Fruit fly (Drosophila melanogaster) whole organism, embryonic: ENCODE results near the gene Utx.

ENCODE experiments used
- ATbp ChIP-seq: fragments of 200-800 bp; sonication (Bioruptor generic); optimal IDR thresholded peaks from 2 replicates; lab custom pipeline; 2017; ENCODE audit warnings: missing biosample characterization, mild to moderate bottlenecking, missing genetic modification characterization, missing genetic modification reagents
- Atf3 ChIP-seq: fragments of 200-800 bp; sonication (Bioruptor generic); optimal IDR thresholded peaks from 3 replicates; lab custom pipeline; 2016; ENCODE audit warnings: missing biosample characterization, missing genetic modification characterization
- CG10543 ChIP-seq: fragments of 200-800 bp; sonication (Bioruptor generic); optimal IDR thresholded peaks from 3 replicates; lab custom pipeline; 2017; ENCODE audit warnings: missing biosample characterization, mild to moderate bottlenecking, missing genetic modification characterization, moderate library complexity
- CG10654 ChIP-seq: fragments of 200-800 bp; sonication (Bioruptor generic); optimal IDR thresholded peaks from 2 replicates; lab custom pipeline; 2016; ENCODE audit warnings: missing biosample characterization, missing genetic modification characterization
- CG12219 ChIP-seq: fragments of 200-800 bp; sonication (Bioruptor generic); optimal IDR thresholded peaks from 3 replicates; lab custom pipeline; 2018; ENCODE audit warnings: missing biosample characterization, mild to moderate bottlenecking, missing genetic modification characterization
- CG1233 ChIP-seq: fragments of 200-800 bp; sonication (Bioruptor generic); optimal IDR thresholded peaks from 4 replicates; lab custom pipeline; 2018; ENCODE audit warnings: missing biosample characterization, mild to moderate bottlenecking, missing genetic modification characterization
- CG12942 ChIP-seq: fragments of 200-800 bp; sonication (Bioruptor generic); optimal IDR thresholded peaks from 3 replicates; lab custom pipeline; 2016; ENCODE audit warnings: missing biosample characterization, missing genetic modification characterization
- CG14860 ChIP-seq: fragments of 200-800 bp; sonication (Bioruptor generic); IDR thresholded peaks from 3 replicates; pipeline ENCODE4 v1.3.6; 2022; ENCODE audit warnings: missing biosample characterization, missing genetic modification characterization; ENCODE audit not compliant: partially characterized antibody
- CG15601 ChIP-seq: fragments of 200-800 bp; sonication (Bioruptor generic); optimal IDR thresholded peaks from 3 replicates; lab custom pipeline; 2019; ENCODE audit warnings: missing biosample characterization, mild to moderate bottlenecking, missing genetic modification characterization, moderate library complexity
- CG17568 ChIP-seq: fragments of 200-800 bp; sonication (Bioruptor generic); optimal IDR thresholded peaks from 2 replicates; lab custom pipeline; 2018; ENCODE audit warnings: missing biosample characterization, mild to moderate bottlenecking, missing genetic modification characterization, moderate library complexity
- CG1792 ChIP-seq: fragments of 200-800 bp; sonication (Bioruptor generic); optimal IDR thresholded peaks from 2 replicates; lab custom pipeline; 2016; ENCODE audit warnings: missing biosample characterization, missing genetic modification characterization
- CG18262 ChIP-seq: fragments of 200-800 bp; optimal IDR thresholded peaks from 3 replicates; lab custom pipeline; 2019; ENCODE audit warnings: missing biosample characterization, mild to moderate bottlenecking, missing genetic modification characterization, moderate library complexity
- CG2120 ChIP-seq: fragments of 200-800 bp; sonication (Bioruptor generic); optimal IDR thresholded peaks from 3 replicates; lab custom pipeline; 2016; ENCODE audit warnings: missing biosample characterization, missing genetic modification characterization
- CG2678 ChIP-seq: fragments of 200-800 bp; sonication (Bioruptor generic); optimal IDR thresholded peaks from 3 replicates; lab custom pipeline; 2019; ENCODE audit warnings: missing biosample characterization, mild to moderate bottlenecking, missing genetic modification characterization, moderate library complexity
- CG4820 ChIP-seq: fragments of 200-800 bp; sonication (Bioruptor generic); optimal IDR thresholded peaks from 3 replicates; lab custom pipeline; 2016; ENCODE audit warnings: missing biosample characterization, missing genetic modification characterization
- CG6272 ChIP-seq: fragments of 200-800 bp; sonication (Bioruptor generic); IDR thresholded peaks from 2 replicates; pipeline ENCODE4 v1.3.6; 2022; ENCODE audit warnings: missing biosample characterization, missing genetic modification characterization
- CG6654 ChIP-seq: fragments of 200-800 bp; sonication (Bioruptor generic); optimal IDR thresholded peaks from 2 replicates; lab custom pipeline; 2017; ENCODE audit warnings: missing biosample characterization, mild to moderate bottlenecking, missing genetic modification characterization
- CG6813 ChIP-seq: fragments of 200-800 bp; sonication (Bioruptor generic); optimal IDR thresholded peaks from 2 replicates; lab custom pipeline; 2017; ENCODE audit warnings: missing biosample characterization, missing genetic modification characterization, mild to moderate bottlenecking, moderate library complexity, missing genetic modification reagents
- D19A ChIP-seq: fragments of 200-800 bp; optimal IDR thresholded peaks from 3 replicates; lab custom pipeline; 2019; ENCODE audit warnings: missing biosample characterization, mild to moderate bottlenecking, missing genetic modification characterization, moderate library complexity
- Doc2 ChIP-seq: fragments of 200-800 bp; sonication (Bioruptor generic); IDR thresholded peaks from 2 replicates; pipeline ENCODE4 v1.3.6; 2022; ENCODE audit warnings: missing biosample characterization, missing genetic modification characterization
- Dref ChIP-seq: fragments of 200-800 bp; sonication (Bioruptor generic); IDR thresholded peaks from 2 replicates; pipeline ENCODE4 v1.3.6; 2022; ENCODE audit warnings: missing biosample characterization, missing genetic modification characterization
- Fer1 ChIP-seq: fragments of 200-800 bp; sonication (Bioruptor generic); optimal IDR thresholded peaks from 2 replicates; lab custom pipeline; 2017; ENCODE audit warnings: missing biosample characterization, mild to moderate bottlenecking, missing genetic modification characterization
- Gsc ChIP-seq: fragments of 200-800 bp; sonication (Bioruptor generic); IDR thresholded peaks from 2 replicates; pipeline ENCODE4 v1.3.6; 2022; ENCODE audit warnings: missing biosample characterization, missing genetic modification characterization
- H2.0 ChIP-seq: fragments of 200-800 bp; sonication (Bioruptor generic); IDR thresholded peaks from 2 replicates; pipeline ENCODE4 v1.3.6; 2022; ENCODE audit warnings: missing biosample characterization, missing genetic modification characterization
- Hand ChIP-seq: fragments of 200-800 bp; sonication (Bioruptor generic); optimal IDR thresholded peaks from 2 replicates; lab custom pipeline; 2017; ENCODE audit warnings: mild to moderate bottlenecking, missing biosample characterization, missing genetic modification reagents, missing genetic modification characterization
- Mes4 ChIP-seq: fragments of 200-800 bp; sonication (Bioruptor generic); optimal IDR thresholded peaks from 2 replicates; lab custom pipeline; 2016; ENCODE audit warnings: missing biosample characterization, missing genetic modification characterization
- NK7.1 ChIP-seq: fragments of 200-800 bp; sonication (Bioruptor generic); optimal IDR thresholded peaks from 3 replicates; lab custom pipeline; 2016; ENCODE audit warnings: missing biosample characterization, missing genetic modification characterization
- Pdp1 ChIP-seq, 2 experiments: fragments of 200-800 bp; sonication (Bioruptor generic); optimal IDR thresholded peaks; 3 replicates each; lab custom pipeline; 2016; ENCODE audit warnings: missing biosample characterization in 2 of 2, missing genetic modification characterization in 2 of 2, mild to moderate bottlenecking in 1 of 2, moderate library complexity in 1 of 2
- Ravus ChIP-seq: fragments of 200-800 bp; sonication (Bioruptor generic); IDR thresholded peaks from 2 replicates; pipeline ENCODE4 v1.3.6; 2022; ENCODE audit warnings: missing biosample characterization, missing genetic modification characterization
- Rfx ChIP-seq: fragments of 200-800 bp; sonication (Bioruptor generic); IDR thresholded peaks from 2 replicates; pipeline ENCODE4 v1.3.6; 2022; ENCODE audit warnings: missing biosample characterization, missing genetic modification characterization
- Sox102F ChIP-seq: fragments of 200-800 bp; sonication (Bioruptor generic); optimal IDR thresholded peaks from 2 replicates; lab custom pipeline; 2018; ENCODE audit warnings: missing biosample characterization, mild to moderate bottlenecking, missing genetic modification characterization, moderate library complexity
- Sry-β ChIP-seq: fragments of 200-800 bp; sonication (Bioruptor generic); optimal IDR thresholded peaks from 2 replicates; lab custom pipeline; 2018; ENCODE audit warnings: missing biosample characterization, mild to moderate bottlenecking, missing genetic modification characterization, moderate library complexity
- Vsx1 ChIP-seq: fragments of 200-800 bp; sonication (Bioruptor generic); optimal IDR thresholded peaks from 2 replicates; lab custom pipeline; 2017; ENCODE audit warnings: missing biosample characterization, mild to moderate bottlenecking, missing genetic modification characterization, missing genetic modification reagents
- ab ChIP-seq: fragments of 200-800 bp; sonication (Bioruptor generic); optimal IDR thresholded peaks from 2 replicates; lab custom pipeline; 2016; ENCODE audit warnings: missing biosample characterization, missing genetic modification characterization
- ap ChIP-seq: fragments of 200-800 bp; sonication (Bioruptor generic); IDR thresholded peaks from 2 replicates; pipeline ENCODE4 v1.3.6; 2022; ENCODE audit warnings: missing biosample characterization, missing genetic modification characterization
- az2 ChIP-seq: fragments of 200-800 bp; sonication (Bioruptor generic); optimal IDR thresholded peaks from 3 replicates; lab custom pipeline; 2016; ENCODE audit warnings: missing biosample characterization, missing genetic modification characterization
- btn ChIP-seq: fragments of 200-800 bp; sonication (Bioruptor generic); optimal IDR thresholded peaks from 2 replicates; lab custom pipeline; 2016; ENCODE audit warnings: missing biosample characterization, missing genetic modification characterization
- corto ChIP-seq: fragments of 200-800 bp; sonication (Bioruptor generic); optimal IDR thresholded peaks from 2 replicates; lab custom pipeline; 2016; ENCODE audit warnings: missing biosample characterization, mild to moderate bottlenecking, missing genetic modification characterization, moderate library complexity
- crp ChIP-seq, 2 experiments: fragments of 200-800 bp; sonication (Bioruptor generic); optimal IDR thresholded peaks; 2 replicates in 1 of 2; 3 replicates in 1 of 2; lab custom pipeline; 2017; ENCODE audit warnings: missing biosample characterization in 2 of 2, missing genetic modification characterization in 2 of 2, mild to moderate bottlenecking in 1 of 2, moderate library complexity in 1 of 2
- dpn ChIP-seq, 2 experiments: fragments of 200-800 bp; sonication (Bioruptor generic); optimal IDR thresholded peaks; 3 replicates each; lab custom pipeline; 2016; ENCODE audit warnings: missing biosample characterization in 2 of 2, missing genetic modification characterization in 2 of 2
- ems ChIP-seq: fragments of 200-800 bp; sonication (Bioruptor generic); optimal IDR thresholded peaks from 3 replicates; lab custom pipeline; 2016; ENCODE audit warnings: missing biosample characterization, missing genetic modification characterization
- grn ChIP-seq: fragments of 200-800 bp; sonication (Bioruptor generic); optimal IDR thresholded peaks from 3 replicates; lab custom pipeline; 2017; ENCODE audit warnings: missing biosample characterization, missing genetic modification characterization
- hbn ChIP-seq: fragments of 200-800 bp; sonication (Bioruptor generic); IDR thresholded peaks from 2 replicates; pipeline ENCODE4 v1.3.6; 2022; ENCODE audit warnings: missing biosample characterization, missing genetic modification characterization; ENCODE audit not compliant: partially characterized antibody
- her ChIP-seq: fragments of 200-800 bp; sonication (Bioruptor generic); optimal IDR thresholded peaks from 2 replicates; lab custom pipeline; 2016; ENCODE audit warnings: missing biosample characterization, missing genetic modification characterization
- kay ChIP-seq: fragments of 200-800 bp; sonication (Bioruptor generic); optimal IDR thresholded peaks from 2 replicates; lab custom pipeline; 2016; ENCODE audit warnings: missing biosample characterization, missing genetic modification characterization
- nerfin-2 ChIP-seq: fragments of 200-800 bp; sonication (Bioruptor generic); IDR thresholded peaks from 2 replicates; pipeline ENCODE4 v1.3.6; 2022; ENCODE audit warnings: missing biosample characterization, missing genetic modification characterization; ENCODE audit not compliant: partially characterized antibody
- onecut ChIP-seq: fragments of 200-800 bp; sonication (Bioruptor generic); IDR thresholded peaks from 2 replicates; pipeline ENCODE4 v1.3.6; 2022; ENCODE audit warnings: missing biosample characterization, missing genetic modification characterization
- peb ChIP-seq: fragments of 200-800 bp; sonication (Bioruptor generic); IDR thresholded peaks from 2 replicates; pipeline ENCODE4 v1.3.6; 2022; ENCODE audit warnings: missing biosample characterization, missing genetic modification characterization
- repo ChIP-seq: fragments of 200-800 bp; sonication (Bioruptor generic); optimal IDR thresholded peaks from 2 replicates; lab custom pipeline; 2016; ENCODE audit warnings: missing biosample characterization, missing genetic modification characterization
- rib ChIP-seq: fragments of 200-800 bp; sonication (Bioruptor generic); IDR thresholded peaks from 2 replicates; pipeline ENCODE4 v1.3.6; 2022; ENCODE audit warnings: missing biosample characterization, missing genetic modification characterization
- slp2 ChIP-seq: fragments of 200-800 bp; sonication (Bioruptor generic); optimal IDR thresholded peaks from 2 replicates; lab custom pipeline; 2016; ENCODE audit warnings: missing biosample characterization, missing genetic modification characterization
- wek ChIP-seq: fragments of 200-800 bp; sonication (Bioruptor generic); optimal IDR thresholded peaks from 3 replicates; lab custom pipeline; 2018; ENCODE audit warnings: missing biosample characterization, mild to moderate bottlenecking, missing genetic modification characterization, moderate library complexity

The Utx gene

DNA sequence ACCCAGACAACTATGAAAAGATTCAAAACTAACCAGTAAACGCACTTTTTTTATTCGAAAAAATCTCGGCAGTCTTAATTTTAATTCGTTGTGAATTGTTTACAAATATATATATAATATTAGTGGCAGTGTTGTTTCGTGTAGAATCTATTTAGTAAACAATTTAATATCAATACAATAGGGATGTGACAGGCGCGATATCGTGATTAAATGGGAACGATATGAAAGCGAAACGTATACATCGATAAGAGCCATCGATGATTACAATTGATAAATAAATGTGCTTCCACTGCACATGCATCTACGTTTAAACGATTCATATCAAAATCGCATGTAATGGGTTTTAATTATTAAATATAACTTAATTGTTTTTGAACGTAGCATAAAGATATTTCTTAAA, 1.2 kb downstream of the Utx start (continued):
- TF ChIP-seq hbn (GFP tag; lab: Robert Waterston, UW) = peak; percentile 61; the same call in 1 of the 2 replicates
- TF ChIP-seq corto (GFP tag; lab: Kevin White, UChicago) = no peak
- no peak for TF ChIP-seq CG10654 (GFP tag; lab: Kevin White, UChicago)
- no peak for TF ChIP-seq rib (GFP tag; lab: Robert Waterston, UW)
- TF ChIP-seq Rfx (GFP tag; lab: Robert Waterston, UW) = peak; percentile 48; the same call in 1 of the 2 replicates
- TF ChIP-seq CG10543 (GFP tag; lab: Kevin White, UChicago) = no peak
- no peak for TF ChIP-seq Sry-β (GFP tag; lab: Kevin White, UChicago)
- no peak for TF ChIP-seq grn (GFP tag; lab: Kevin White, UChicago)
- peak; percentile 85 for TF ChIP-seq CG14860 (GFP tag; lab: Robert Waterston, UW)
- TF ChIP-seq ap (GFP tag; lab: Robert Waterston, UW) = no peak
- TF ChIP-seq az2 = no peak
- no peak for TF ChIP-seq btn (GFP tag; lab: Kevin White, UChicago)
- no peak for TF ChIP-seq ems (GFP tag; lab: Kevin White, UChicago)
- TF ChIP-seq ATbp (GFP tag; lab: Kevin White, UChicago) = no peak
- TF ChIP-seq CG2120 (GFP tag; lab: Kevin White, UChicago) = no peak
- TF ChIP-seq Doc2 (GFP tag; lab: Robert Waterston, UW) = no peak
- no peak for TF ChIP-seq Pdp1 (GFP tag; optimal IDR thresholded peaks at IDR 0.05; lab: Kevin White, UChicago)
- no peak for TF ChIP-seq CG6654 (GFP tag; lab: Kevin White, UChicago)
- TF ChIP-seq peb (GFP tag; lab: Robert Waterston, UW) = no peak
- no peak for TF ChIP-seq kay (GFP tag; lab: Kevin White, UChicago)
- TF ChIP-seq CG6813 = no peak
- no peak for TF ChIP-seq CG12219 (GFP tag; lab: Kevin White, UChicago)
- TF ChIP-seq Mes4 (GFP tag; lab: Kevin White, UChicago) = no peak
- TF ChIP-seq wek (GFP tag; lab: Kevin White, UChicago) = no peak
- no peak for TF ChIP-seq Sox102F
- no peak for TF ChIP-seq Vsx1
- TF ChIP-seq ab (GFP tag; lab: Kevin White, UChicago) = no peak
- no peak for TF ChIP-seq CG17568 (GFP tag; lab: Kevin White, UChicago)
- no peak for TF ChIP-seq her (GFP tag; lab: Kevin White, UChicago)
- TF ChIP-seq CG6272 (GFP tag; lab: Robert Waterston, UW) = no peak
- TF ChIP-seq CG1233 = no peak
- no peak for TF ChIP-seq Hand (GFP tag; lab: Kevin White, UChicago)
- no peak for TF ChIP-seq CG12942
- no peak for TF ChIP-seq CG2678 (tag; lab: Kevin White, UChicago)
- no peak for TF ChIP-seq H2.0
- no peak for TF ChIP-seq Ravus (GFP tag; lab: Robert Waterston, UW)
- peak; percentile 95 for TF ChIP-seq Dref (GFP tag; lab: Robert Waterston, UW)
- no peak for TF ChIP-seq slp2 (GFP tag; lab: Kevin White, UChicago)
- TF ChIP-seq CG18262 (tag; lab: Kevin White, UChicago) = no peak
- TF ChIP-seq CG4820 (GFP tag; lab: Kevin White, UChicago) = no peak
- TF ChIP-seq Gsc (GFP tag; lab: Robert Waterston, UW) = no peak
- no peak for TF ChIP-seq D19A
- no peak for TF ChIP-seq onecut (GFP tag; lab: Robert Waterston, UW)
- no peak for TF ChIP-seq repo
- TF ChIP-seq dpn (GFP tag; optimal IDR thresholded peaks at IDR 0.05; lab: Kevin White, UChicago) = no peak
- TF ChIP-seq CG15601 = no peak
- no peak for TF ChIP-seq Fer1 (GFP tag; lab: Kevin White, UChicago)
- no peak for TF ChIP-seq CG1792 (GFP tag; lab: Kevin White, UChicago)
- TF ChIP-seq Atf3 (GFP tag; lab: Kevin White, UChicago) = no peak
- peak; percentile 78 for TF ChIP-seq nerfin-2 (GFP tag; lab: Robert Waterston, UW)
- no peak for TF ChIP-seq crp (GFP tag; optimal IDR thresholded peaks at IDR 0.05; lab: Kevin White, UChicago)
- no peak for TF ChIP-seq NK7.1 (GFP tag; lab: Kevin White, UChicago)
